Fruit fly (Drosophila melanogaster) whole organism, embryonic: ENCODE data around the gene lawc.
A peak's percentile ranks its signal among the peaks of the same experiment; 100 is the strongest.

Experiments
- Awh ChIP-seq: fragments of 200-800 bp; sonication (Bioruptor generic); IDR thresholded peaks from 2 replicates; pipeline ENCODE4, ENCODE4 v1.3.6; 2022; ENCODE audit warnings: missing biosample characterization, missing genetic modification characterization
- BEAF-32 ChIP-seq: fragments of 200-800 bp; sonication (Bioruptor generic); optimal IDR thresholded peaks from 3 replicates; lab custom pipeline; 2017; ENCODE audit warnings: missing biosample characterization, missing genetic modification characterization, mild to moderate bottlenecking, moderate library complexity, missing genetic modification reagents
- Bteb2 ChIP-seq: fragments of 200-800 bp; sonication (Bioruptor generic); optimal IDR thresholded peaks from 2 replicates; lab custom pipeline; 2016; ENCODE audit warnings: missing biosample characterization, missing genetic modification characterization
- CG10147 ChIP-seq: fragments of 200-800 bp; sonication (Bioruptor generic); optimal IDR thresholded peaks from 2 replicates; lab custom pipeline; 2019; ENCODE audit warnings: missing biosample characterization, mild to moderate bottlenecking, missing genetic modification characterization, moderate library complexity
- CG10654 ChIP-seq: fragments of 200-800 bp; sonication (Bioruptor generic); optimal IDR thresholded peaks from 2 replicates; lab custom pipeline; 2016; ENCODE audit warnings: missing biosample characterization, missing genetic modification characterization
- CG10959 ChIP-seq: fragments of 200-800 bp; sonication (Bioruptor generic); IDR thresholded peaks from 2 replicates; pipeline ENCODE4 v1.3.6; 2022; ENCODE audit warnings: missing biosample characterization, missing genetic modification characterization
- CG11398 ChIP-seq: fragments of 200-800 bp; sonication (Bioruptor generic); optimal IDR thresholded peaks from 2 replicates; lab custom pipeline; 2016; ENCODE audit warnings: missing biosample characterization, missing genetic modification characterization
- CG15601 ChIP-seq: fragments of 200-800 bp; sonication (Bioruptor generic); optimal IDR thresholded peaks from 3 replicates; lab custom pipeline; 2019; ENCODE audit warnings: missing biosample characterization, mild to moderate bottlenecking, missing genetic modification characterization, moderate library complexity
- CG1603 ChIP-seq: fragments of 200-800 bp; sonication (Bioruptor generic); optimal IDR thresholded peaks from 2 replicates; lab custom pipeline; 2019; ENCODE audit warnings: missing biosample characterization, mild to moderate bottlenecking, missing genetic modification characterization, moderate library complexity
- CG16779 ChIP-seq: fragments of 200-800 bp; sonication (Bioruptor generic); IDR thresholded peaks from 2 replicates; pipeline ENCODE4 v1.3.6; 2022; ENCODE audit warnings: missing biosample characterization, missing genetic modification characterization
- CG16863 ChIP-seq: fragments of 200-800 bp; sonication (Bioruptor generic); optimal IDR thresholded peaks from 3 replicates; lab custom pipeline; 2016; ENCODE audit warnings: missing biosample characterization, missing genetic modification characterization
- CG17328 ChIP-seq: fragments of 200-800 bp; sonication (Bioruptor generic); IDR thresholded peaks from 2 replicates; pipeline ENCODE4 v1.3.6; 2022; ENCODE audit warnings: missing biosample characterization, missing genetic modification characterization
- CG17385 ChIP-seq: fragments of 200-800 bp; sonication (Bioruptor generic); optimal IDR thresholded peaks from 3 replicates; lab custom pipeline; 2018; ENCODE audit warnings: missing biosample characterization, mild to moderate bottlenecking, missing genetic modification characterization
- CG17912 ChIP-seq: fragments of 200-800 bp; sonication (Bioruptor generic); optimal IDR thresholded peaks from 2 replicates; lab custom pipeline; 2018; ENCODE audit warnings: missing biosample characterization, mild to moderate bottlenecking, missing genetic modification characterization
- CG18262 ChIP-seq: fragments of 200-800 bp; optimal IDR thresholded peaks from 3 replicates; lab custom pipeline; 2019; ENCODE audit warnings: missing biosample characterization, mild to moderate bottlenecking, missing genetic modification characterization, moderate library complexity
- CG18619 ChIP-seq: fragments of 200-800 bp; sonication (Bioruptor generic); optimal IDR thresholded peaks from 3 replicates; lab custom pipeline; 2017; ENCODE audit warnings: missing biosample characterization, mild to moderate bottlenecking, missing genetic modification characterization
- CG32767 ChIP-seq: fragments of 200-800 bp; sonication (Bioruptor generic); IDR thresholded peaks from 2 replicates; pipeline ENCODE4 v1.3.6; 2022; ENCODE audit warnings: missing biosample characterization, missing genetic modification characterization
- CG34376 ChIP-seq: fragments of 200-800 bp; sonication (Bioruptor generic); optimal IDR thresholded peaks from 2 replicates; lab custom pipeline; 2018; ENCODE audit warnings: missing biosample characterization, mild to moderate bottlenecking, missing genetic modification characterization
- CG42726 ChIP-seq: fragments of 200-800 bp; sonication (Bioruptor generic); IDR thresholded peaks from 2 replicates; pipeline ENCODE4 v1.3.6; 2022; ENCODE audit warnings: missing biosample characterization, missing genetic modification characterization; ENCODE audit not compliant: partially characterized antibody
- CG43689 ChIP-seq: fragments of 200-800 bp; sonication (Bioruptor generic); IDR thresholded peaks from 2 replicates; pipeline ENCODE4 v1.3.6; 2022; ENCODE audit warnings: missing biosample characterization, missing genetic modification characterization
- CG5180 ChIP-seq: fragments of 200-800 bp; sonication (Bioruptor generic); optimal IDR thresholded peaks from 3 replicates; lab custom pipeline; 2017; ENCODE audit warnings: missing biosample characterization, missing genetic modification characterization, mild to moderate bottlenecking, moderate library complexity, missing genetic modification reagents
- CG6272 ChIP-seq: fragments of 200-800 bp; sonication (Bioruptor generic); IDR thresholded peaks from 2 replicates; pipeline ENCODE4 v1.3.6; 2022; ENCODE audit warnings: missing biosample characterization, missing genetic modification characterization
- CG6765 ChIP-seq: fragments of 200-800 bp; sonication (Bioruptor generic); optimal IDR thresholded peaks from 3 replicates; lab custom pipeline; 2017; ENCODE audit warnings: missing biosample characterization, mild to moderate bottlenecking, missing genetic modification characterization
- CG6813 ChIP-seq: fragments of 200-800 bp; sonication (Bioruptor generic); optimal IDR thresholded peaks from 2 replicates; lab custom pipeline; 2017; ENCODE audit warnings: missing biosample characterization, missing genetic modification characterization, mild to moderate bottlenecking, moderate library complexity, missing genetic modification reagents
- CG8359 ChIP-seq: fragments of 200-800 bp; sonication (Bioruptor generic); optimal IDR thresholded peaks from 2 replicates; lab custom pipeline; 2017; ENCODE audit warnings: missing biosample characterization, mild to moderate bottlenecking, missing genetic modification characterization, borderline replicate concordance
- CTCF ChIP-seq: fragments of 200-800 bp; sonication (Bioruptor generic); optimal IDR thresholded peaks from 2 replicates; lab custom pipeline; 2017; ENCODE audit warnings: missing biosample characterization, mild to moderate bottlenecking, missing genetic modification characterization, moderate library complexity
- Drgx ChIP-seq: fragments of 200-800 bp; sonication (Bioruptor generic); IDR thresholded peaks from 2 replicates; pipeline ENCODE4 v1.3.6; 2022; ENCODE audit warnings: missing biosample characterization, missing genetic modification characterization
- E2f1 ChIP-seq: fragments of 200-800 bp; sonication (Bioruptor generic); IDR thresholded peaks from 2 replicates; pipeline ENCODE4 v1.3.6; 2022; ENCODE audit warnings: missing biosample characterization, missing genetic modification characterization
- Fer3 ChIP-seq: fragments of 200-800 bp; sonication (Bioruptor generic); optimal IDR thresholded peaks from 2 replicates; lab custom pipeline; 2018; ENCODE audit warnings: missing biosample characterization, mild to moderate bottlenecking, missing genetic modification characterization, moderate library complexity
- GATAe ChIP-seq: fragments of 200-800 bp; sonication (Bioruptor generic); conservative IDR thresholded peaks from 2 replicates; pipeline ENCODE4 v1.3.6; 2022; ENCODE audit warnings: missing biosample characterization, missing genetic modification characterization
- Hr39 ChIP-seq: fragments of >200 bp; optimal IDR thresholded peaks from 2 replicates; lab custom pipeline; 2017
- Hsf ChIP-seq: fragments of 200-800 bp; sonication (Bioruptor generic); optimal IDR thresholded peaks from 3 replicates; lab custom pipeline; 2016; ENCODE audit warnings: missing biosample characterization, missing genetic modification characterization
- MTF-1 ChIP-seq: fragments of 200-800 bp; sonication (Bioruptor generic); optimal IDR thresholded peaks from 2 replicates; lab custom pipeline; 2018; ENCODE audit warnings: missing biosample characterization, mild to moderate bottlenecking, missing genetic modification characterization, borderline replicate concordance
- Med ChIP-seq: fragments of 200-800 bp; sonication (Bioruptor generic); peaks from one replicate; lab custom pipeline; 2016; ENCODE audit warnings: missing biosample characterization, missing genetic modification characterization, mild to moderate bottlenecking, inconsistent platforms, moderate library complexity
- Mrtf ChIP-seq: fragments of 200-800 bp; sonication (Bioruptor generic); IDR thresholded peaks from 3 replicates; pipeline ENCODE4 v1.3.6; 2022; ENCODE audit warnings: missing biosample characterization, missing genetic modification characterization
- Myb ChIP-seq: fragments of 200-800 bp; sonication (Bioruptor generic); optimal IDR thresholded peaks from 2 replicates; lab custom pipeline; 2016; ENCODE audit warnings: missing biosample characterization, missing genetic modification characterization
- Rx ChIP-seq: fragments of 200-800 bp; sonication (Bioruptor generic); IDR thresholded peaks from 2 replicates; pipeline ENCODE4 v1.3.6; 2022; ENCODE audit warnings: missing biosample characterization, missing genetic modification characterization
- TFAM ChIP-seq: fragments of 200-800 bp; sonication (Bioruptor generic); optimal IDR thresholded peaks from 2 replicates; lab custom pipeline; 2017; ENCODE audit warnings: missing biosample characterization, missing genetic modification characterization, inconsistent platforms
- crc ChIP-seq: fragments of 200-800 bp; sonication (Bioruptor generic); optimal IDR thresholded peaks from 2 replicates; lab custom pipeline; 2016; ENCODE audit warnings: missing biosample characterization, missing genetic modification characterization
- fru ChIP-seq: fragments of >200 bp; optimal IDR thresholded peaks from 2 replicates; lab custom pipeline; 2017
- fu2 ChIP-seq: fragments of 200-800 bp; sonication (Bioruptor generic); optimal IDR thresholded peaks from 2 replicates; lab custom pipeline; 2016; ENCODE audit warnings: missing biosample characterization, missing genetic modification characterization
- gsb-n ChIP-seq: fragments of 200-800 bp; sonication (Bioruptor generic); optimal IDR thresholded peaks from 3 replicates; lab custom pipeline; 2018; ENCODE audit warnings: missing biosample characterization, mild to moderate bottlenecking, missing genetic modification characterization
- h ChIP-seq: fragments of >200 bp; optimal IDR thresholded peaks from 2 replicates; lab custom pipeline; 2017
- her ChIP-seq: fragments of 200-800 bp; sonication (Bioruptor generic); optimal IDR thresholded peaks from 2 replicates; lab custom pipeline; 2016; ENCODE audit warnings: missing biosample characterization, missing genetic modification characterization
- hth ChIP-seq: fragments of >200 bp; optimal IDR thresholded peaks from 2 replicates; lab custom pipeline; 2017; ENCODE audit warnings: inconsistent platforms
- lab ChIP-seq: fragments of 200-800 bp; sonication (Bioruptor generic); optimal IDR thresholded peaks from 3 replicates; lab custom pipeline; 2017; ENCODE audit warnings: missing biosample characterization, missing genetic modification characterization, mild to moderate bottlenecking, moderate library complexity, missing genetic modification reagents
- nerfin-1 ChIP-seq: fragments of 200-800 bp; sonication (Bioruptor generic); optimal IDR thresholded peaks from 3 replicates; lab custom pipeline; 2019; ENCODE audit warnings: missing biosample characterization, mild to moderate bottlenecking, missing genetic modification characterization, moderate library complexity
- oc ChIP-seq: fragments of 200-800 bp; sonication (Bioruptor generic); optimal IDR thresholded peaks from 2 replicates; lab custom pipeline; 2018; ENCODE audit warnings: missing biosample characterization, mild to moderate bottlenecking, missing genetic modification characterization, moderate library complexity
- prd ChIP-seq, 3 experiments: fragments of >200 bp in 2 of 3; fragments of 200-800 bp in 1 of 3; sonication (Bioruptor generic) in 1 of 3; optimal IDR thresholded peaks in 2 of 3; IDR thresholded peaks in 1 of 3; 2 replicates in 2 of 3; 3 replicates in 1 of 3; pipeline versions ENCODE4 v1.3.6 to Lab custom; 2017 to 2022; ENCODE audit warnings: missing biosample characterization in 1 of 3, missing genetic modification characterization in 1 of 3
- toy ChIP-seq: fragments of 200-800 bp; sonication (Bioruptor generic); IDR thresholded peaks from 2 replicates; pipeline ENCODE4 v1.3.6; 2022; ENCODE audit warnings: missing biosample characterization, missing genetic modification characterization
- wek ChIP-seq: fragments of 200-800 bp; sonication (Bioruptor generic); optimal IDR thresholded peaks from 3 replicates; lab custom pipeline; 2018; ENCODE audit warnings: missing biosample characterization, mild to moderate bottlenecking, missing genetic modification characterization, moderate library complexity

The lawc gene

DNA sequence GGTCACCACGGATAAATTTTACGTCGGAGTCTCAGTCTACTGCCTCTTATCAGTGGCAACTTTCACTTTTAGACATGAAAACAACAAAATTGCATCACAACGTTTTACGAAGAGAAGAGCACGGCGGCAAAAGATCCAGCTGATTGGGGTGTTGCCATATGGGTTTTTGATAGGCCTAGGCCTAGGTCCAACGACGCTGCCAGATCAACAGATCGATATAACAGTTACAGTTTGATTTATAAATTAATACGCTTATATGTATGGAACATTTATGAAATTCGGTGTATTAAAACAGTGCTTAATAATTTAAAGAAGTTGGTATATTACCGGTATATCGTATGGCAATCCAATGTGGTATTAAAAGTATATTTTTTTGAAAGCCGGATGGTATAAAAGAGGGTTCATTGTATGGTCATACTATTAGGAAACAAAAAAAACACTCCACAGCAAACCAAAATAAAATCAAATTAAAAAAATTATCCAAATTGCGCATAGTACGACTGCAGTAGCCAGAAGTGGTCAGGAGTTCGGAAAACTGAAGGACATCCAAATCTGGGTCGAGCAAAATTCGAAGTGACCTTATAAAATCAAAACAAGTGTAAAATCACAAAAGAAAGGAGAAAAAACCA, 25.3 kb upstream of the lawc start, which contains the start of gene CG1440 (continued):
- TF ChIP-seq fu2 (peak; percentile 11), CG10147 (GFP tag; lab: Kevin White, UChicago) (peak; percentile 40), lab (no peak), CG16863 (no peak), TFAM (GFP tag; lab: Kevin White, UChicago) (no peak), Awh (GFP tag; lab: Robert Waterston, UW) (no peak), nerfin-1 (peak; percentile 56), prd (optimal IDR thresholded peaks at IDR 0.05; lab: Kevin White, UChicago) (no peak), prd (GFP tag; IDR thresholded peaks at IDR 0.05; lab: Robert Waterston, UW) (0 out of 3 replicates have a peak, but pooled peaks have one; percentile 29), CG18619 (GFP tag; lab: Kevin White, UChicago) (no peak), CG10959 (GFP tag; lab: Robert Waterston, UW) (no peak), her (GFP tag; lab: Kevin White, UChicago) (no peak), CG5180 (GFP tag; lab: Kevin White, UChicago) (no peak), fru (lab: Kevin White, UChicago) (no peak), CG8359 (GFP tag; lab: Kevin White, UChicago) (no peak), CG17328 (no peak), GATAe (GFP tag; lab: Robert Waterston, UW) (no peak), MTF-1 (no peak), CG32767 (0 out of 2 replicates have a peak, but pooled peaks have one; percentile 24), CG11398 (GFP tag; lab: Kevin White, UChicago) (no peak), Drgx (GFP tag; lab: Robert Waterston, UW) (no peak), gsb-n (tag; lab: Kevin White, UChicago) (no peak), CG17912 (no peak), Myb (GFP tag; lab: Kevin White, UChicago) (peak; percentile 43), oc (no peak), CG6765 (peak; percentile 48), Med (GFP tag; lab: Kevin White, UChicago) (peak; percentile 91), CG6272 (GFP tag; lab: Robert Waterston, UW) (no peak), toy (GFP tag; lab: Robert Waterston, UW) (no peak), crc (GFP tag; lab: Kevin White, UChicago) (no peak), CG42726 (GFP tag; lab: Robert Waterston, UW) (no peak), E2f1 (GFP tag; lab: Robert Waterston, UW) (no peak), CG10654 (no peak), hth (lab: Kevin White, UChicago) (no peak), Rx (GFP tag; lab: Robert Waterston, UW) (no peak), Mrtf (GFP tag; lab: Robert Waterston, UW) (no peak), CG1603 (tag; lab: Kevin White, UChicago) (peak; percentile 69), Bteb2 (GFP tag; lab: Kevin White, UChicago) (no peak), CG43689 (GFP tag; lab: Robert Waterston, UW) (no peak), CG34376 (GFP tag; lab: Kevin White, UChicago) (no peak), CG16779 (no peak), CG15601 (tag; lab: Kevin White, UChicago) (peak; percentile 29), Hr39 (lab: Kevin White, UChicago) (no peak), BEAF-32 (GFP tag; lab: Kevin White, UChicago) (peak; percentile 62), CG18262 (tag; lab: Kevin White, UChicago) (peak; percentile 5), CG6813 (GFP tag; lab: Kevin White, UChicago) (peak; percentile 21), h (lab: Kevin White, UChicago) (no peak), CTCF (GFP tag; lab: Kevin White, UChicago) (no peak), Hsf (GFP tag; lab: Kevin White, UChicago) (no peak), wek (GFP tag; lab: Kevin White, UChicago) (no peak), Fer3 (tag; lab: Kevin White, UChicago) (no peak), CG17385 (GFP tag; lab: Kevin White, UChicago) (no peak)
